Worm (Caenorhabditis elegans) whole organism, L1 larva: ENCODE results near the gene ZC84.7.

Experiments
- blmp-1 ChIP-seq: fragments of 150-350 bp; optimal IDR thresholded peaks from 2 replicates; lab custom pipeline; 2014; ENCODE audit warnings: missing biosample characterization, missing genetic modification characterization
- ets-5 ChIP-seq: fragments of 200-800 bp; sonication (Bioruptor generic); IDR thresholded peaks from 2 replicates; pipeline ENCODE4 v1.3.6; 2022; ENCODE audit warnings: missing genetic modification characterization, missing compliant biosample characterization
- fkh-10 ChIP-seq: sonication (generic microtip); optimal IDR thresholded peaks from 2 replicates; lab custom pipeline; 2017; ENCODE audit warnings: missing biosample characterization, missing genetic modification reagents, missing genetic modification characterization
- fkh-4 ChIP-seq: sonication (generic microtip); optimal IDR thresholded peaks from 2 replicates; lab custom pipeline; 2016; ENCODE audit warnings: missing compliant biosample characterization, missing genetic modification characterization, borderline replicate concordance
- lin-14 ChIP-seq: fragments of 200-800 bp; sonication (Bioruptor generic); optimal IDR thresholded peaks from 2 replicates; lab custom pipeline; 2018; ENCODE audit warnings: mild to moderate bottlenecking, missing genetic modification characterization, moderate library complexity, missing compliant biosample characterization
- mdl-1 ChIP-seq, 2 experiments: fragments of 150-350 bp; optimal IDR thresholded peaks; 2 replicates each; lab custom pipeline; 2014 to 2017; ENCODE audit warnings: missing biosample characterization in 2 of 2, missing genetic modification characterization in 2 of 2, inconsistent platforms in 1 of 2
- sup-37 ChIP-seq: fragments of 200-800 bp; sonication (Bioruptor generic); optimal IDR thresholded peaks from 2 replicates; lab custom pipeline; 2018; ENCODE audit warnings: mild to moderate bottlenecking, missing genetic modification characterization, missing compliant biosample characterization

DNA sequence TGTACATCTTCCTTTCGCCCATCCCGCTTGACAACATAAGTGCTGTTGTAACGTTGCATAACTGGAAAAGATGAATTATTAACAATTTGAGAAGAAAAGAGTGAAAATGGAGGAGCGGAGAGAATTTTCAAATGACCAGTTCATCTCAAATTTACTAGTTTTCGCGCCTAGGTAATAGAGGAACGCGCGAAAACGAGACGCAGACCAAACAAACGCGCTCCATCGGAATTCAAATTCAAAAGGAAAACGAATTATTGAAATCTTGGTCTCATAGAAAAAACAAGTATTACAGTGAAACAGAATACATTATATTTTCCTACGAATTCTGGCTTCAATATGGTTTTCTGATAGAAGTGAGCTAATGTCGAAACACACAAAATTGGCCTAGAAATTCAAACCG is 42.4 kb downstream of the ZC84.7 start:
- TF ChIP-seq sup-37 (GFP tag; lab: Kevin White, UChicago) (no peak), ets-5 (GFP tag; lab: Robert Waterston, UW) (no peak), fkh-10 (GFP tag; lab: Kevin White, UChicago) (no peak), fkh-4 (tag; lab: Kevin White, UChicago) (no peak), blmp-1 (tag; lab: Kevin White, UChicago) (peak; percentile 61), mdl-1 (tag; optimal IDR thresholded peaks at IDR 0.05; lab: Kevin White, UChicago) (no peak), lin-14 (GFP tag; lab: Kevin White, UChicago) (peak; percentile 61)
